Worm (Caenorhabditis elegans): Measurements from ENCODE around the gene BE10.4.

DNA sequence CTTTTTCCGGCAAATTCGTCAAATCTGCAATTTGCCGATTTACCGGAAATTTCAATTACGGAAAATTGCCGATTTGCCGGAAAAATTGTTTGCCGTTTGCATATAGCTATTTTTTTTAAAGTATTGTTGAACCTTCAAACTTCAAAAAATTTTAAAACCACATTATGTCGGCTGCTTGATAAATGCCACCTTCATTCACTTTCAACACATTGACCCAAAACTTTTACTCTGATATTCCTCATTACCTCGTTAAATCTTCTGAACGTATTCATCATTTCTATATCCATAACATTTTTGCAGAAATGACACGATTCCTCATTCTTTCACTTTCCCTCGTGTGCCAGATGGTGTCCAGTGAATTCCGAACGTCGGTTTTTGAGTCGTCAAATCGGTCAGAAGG, 15.8 kb downstream of the BE10.4 start, which contains the start of gene Y37D8A.3:
- TF ChIP-seq pqm-1 (tag; optimal IDR thresholded peaks at IDR 0.05) = no peak
- no peak for TF ChIP-seq aly-2 (tag; optimal IDR thresholded peaks at IDR 0.05)
- no peak for TF ChIP-seq mdl-1 (tag; optimal IDR thresholded peaks at IDR 0.05)
- TF ChIP-seq skn-1 (tag; optimal IDR thresholded peaks at IDR 0.05) = no peak

Measured in whole organism, L1 larva.